Worm (Caenorhabditis elegans): ENCODE results near the gene srbc-60.

ce11 chrV:802726-803125, 22.6 kb downstream of the srbc-60 start:
- TF ChIP-seq him-1 (tag; optimal IDR thresholded peaks at IDR 0.05): no peak
- no peak for TF ChIP-seq dao-5 (tag; optimal IDR thresholded peaks at IDR 0.05)

Measured in whole organism, L4/young adult.